Worm (Caenorhabditis elegans): ENCODE results near the gene R07E5.19.

- TF ChIP-seq ref-1 (GFP tag; conservative IDR thresholded peaks at IDR 0.05) = no peak
- TF ChIP-seq klf-2 (GFP tag; conservative IDR thresholded peaks at IDR 0.05) = no peak
- no peak for TF ChIP-seq T22C8.4 (GFP tag; IDR thresholded peaks at IDR 0.05)
- no peak for TF ChIP-seq med-1 (GFP tag; optimal IDR thresholded peaks at IDR 0.05; ENCODE audit: insufficient read depth)
- peak; percentile 49; the same call in 1 of the 2 replicates for TF ChIP-seq tab-1 (GFP tag; IDR thresholded peaks at IDR 0.05)
- TF ChIP-seq flt-1 (GFP tag; IDR thresholded peaks at IDR 0.05) = 0 out of 2 replicates have a peak, but pooled peaks have one; percentile 13
- 0 out of 2 replicates have a peak, but pooled peaks have one; percentile 5 for TF ChIP-seq ztf-23 (GFP tag; IDR thresholded peaks at IDR 0.05)
- no peak for TF ChIP-seq cog-1 (tag; optimal IDR thresholded peaks at IDR 0.05)
- no peak for TF ChIP-seq ztf-29 (GFP tag; IDR thresholded peaks at IDR 0.05)
These were observed 33.0 kb upstream of the R07E5.19 start for ce11 chrIII:4450773-4451423.

All from whole organism, midembryonic.